Worm (Caenorhabditis elegans): ENCODE measurements around the gene T22D1.5.

DNA sequence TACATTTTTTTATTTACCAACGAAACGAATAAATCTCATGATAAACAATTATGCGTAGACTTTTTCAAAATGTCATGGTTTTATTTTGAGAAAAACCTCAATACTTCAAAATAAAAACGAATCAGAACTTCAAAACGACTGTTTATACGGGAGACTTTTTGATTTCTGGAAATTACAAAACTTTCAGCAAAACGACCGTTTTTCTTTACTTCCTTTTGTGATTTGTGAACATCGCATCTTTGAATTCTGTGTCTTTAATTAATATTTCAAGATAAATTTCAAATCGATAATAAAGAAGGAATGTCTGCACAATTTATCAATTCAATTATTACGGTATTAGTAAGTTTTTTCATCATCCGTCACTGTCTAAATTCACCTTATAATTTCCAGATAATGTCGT lies 36.0 kb upstream of the T22D1.5 start, which contains the start of gene srx-20:
- TF ChIP-seq unc-130 (GFP tag; optimal IDR thresholded peaks at IDR 0.05): no peak
- TF ChIP-seq ama-1 (optimal IDR thresholded peaks at IDR 0.05): no peak
- no peak for TF ChIP-seq pha-4 (GFP tag; IDR thresholded peaks at IDR 0.05)
- no peak for TF ChIP-seq pha-4 (tag; optimal IDR thresholded peaks at IDR 0.05)
- TF ChIP-seq fkh-10 (GFP tag; optimal IDR thresholded peaks at IDR 0.05): no peak
- TF ChIP-seq jun-1 (tag; optimal IDR thresholded peaks at IDR 0.05): no peak
- no peak for TF ChIP-seq lin-15B (tag; optimal IDR thresholded peaks at IDR 0.05)
- no peak for TF ChIP-seq ztf-11 (tag; optimal IDR thresholded peaks at IDR 0.05)
- TF ChIP-seq unc-39 (tag; optimal IDR thresholded peaks at IDR 0.05): no peak
